Fruit fly (Drosophila melanogaster) whole organism, embryonic: ENCODE measurements around the gene CG13367.

ENCODE experiments used
- CG11093 ChIP-seq: fragments of 200-800 bp; sonication (Bioruptor generic); IDR thresholded peaks from 3 replicates; pipeline ENCODE4 v1.3.6; 2022; ENCODE audit warnings: missing biosample characterization, missing genetic modification characterization
- Meics ChIP-seq: fragments of 200-800 bp; sonication (Bioruptor generic); optimal IDR thresholded peaks from 2 replicates; lab custom pipeline; 2017; ENCODE audit warnings: missing biosample characterization, mild to moderate bottlenecking, missing genetic modification characterization
- Oli ChIP-seq: fragments of 200-800 bp; sonication (Bioruptor generic); optimal IDR thresholded peaks from 2 replicates; lab custom pipeline; 2018; ENCODE audit warnings: missing biosample characterization, mild to moderate bottlenecking, missing genetic modification characterization, moderate library complexity
- Spps ChIP-seq: fragments of 200-800 bp; sonication (Bioruptor generic); optimal IDR thresholded peaks from 2 replicates; lab custom pipeline; 2018; ENCODE audit warnings: missing biosample characterization, mild to moderate bottlenecking, missing genetic modification characterization
- Xbp1 ChIP-seq: fragments of 200-800 bp; sonication (Bioruptor generic); optimal IDR thresholded peaks from 3 replicates; lab custom pipeline; 2016; ENCODE audit warnings: missing biosample characterization, mild to moderate bottlenecking, missing genetic modification characterization
- pzg ChIP-seq: fragments of 200-800 bp; sonication (Bioruptor generic); optimal IDR thresholded peaks from 3 replicates; lab custom pipeline; 2018; ENCODE audit warnings: missing biosample characterization, mild to moderate bottlenecking, missing genetic modification characterization, moderate library complexity
- vvl ChIP-seq: fragments of 200-800 bp; sonication (Bioruptor generic); IDR thresholded peaks from 2 replicates; pipeline ENCODE4 v1.3.6; 2022; ENCODE audit warnings: missing biosample characterization, missing genetic modification characterization

DNA sequence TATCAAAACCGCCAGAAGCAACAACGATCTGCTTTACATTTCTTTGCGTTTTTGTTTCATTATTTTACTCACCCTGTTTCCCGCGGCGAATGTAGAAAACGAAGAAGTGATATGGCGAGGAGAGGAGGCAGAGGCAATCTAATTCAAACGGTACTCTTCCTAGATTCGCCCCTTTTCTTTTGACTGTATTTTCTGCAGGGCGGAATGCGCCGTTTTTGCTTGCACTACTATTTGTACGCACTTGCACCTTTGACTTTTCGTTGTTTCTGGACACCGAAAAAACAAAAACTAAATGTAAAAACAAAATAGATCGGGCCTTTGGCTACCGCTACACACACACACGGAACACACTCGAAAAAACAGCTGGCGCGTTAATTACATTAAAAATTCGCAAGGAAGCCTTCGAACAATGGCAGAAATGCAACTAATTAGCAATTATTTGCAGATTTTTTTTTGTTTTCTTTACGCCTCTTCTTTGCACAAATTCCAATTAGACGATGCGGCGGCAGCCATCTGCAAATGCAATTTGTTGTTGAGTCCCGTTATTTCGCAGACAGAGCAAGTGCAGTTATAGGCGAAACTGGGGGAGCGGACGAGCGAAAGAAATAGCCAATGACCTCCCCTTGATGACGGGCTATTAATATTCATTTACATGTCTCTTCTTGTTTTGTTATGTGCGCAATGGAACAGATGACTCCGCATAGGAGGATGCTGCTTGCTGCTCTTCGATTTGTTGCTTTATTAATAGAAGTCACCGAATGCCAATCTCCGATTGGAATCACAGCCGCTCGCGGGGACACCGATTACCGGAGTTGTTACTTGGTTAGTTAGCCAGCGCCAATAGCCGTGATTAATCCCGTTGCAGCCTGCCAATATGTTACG lies 25.1 kb upstream of the CG13367 start:
- TF ChIP-seq Spps (tag; lab: Kevin White, UChicago) = no peak
- TF ChIP-seq Xbp1 (GFP tag; lab: Kevin White, UChicago) = no peak
- no peak for TF ChIP-seq Oli (tag; lab: Kevin White, UChicago)
- TF ChIP-seq pzg = no peak
- TF ChIP-seq CG11093 = no peak
- TF ChIP-seq Meics (GFP tag; lab: Kevin White, UChicago) = no peak
- no peak for TF ChIP-seq vvl (GFP tag; lab: Robert Waterston, UW)
